Worm (Caenorhabditis elegans) whole organism, L4 larva: ENCODE results near the gene mml-1.

Source experiments
- T20F7.1 ChIP-seq: fragments of 200-800 bp; sonication (Bioruptor generic); optimal IDR thresholded peaks from 2 replicates; lab custom pipeline; 2018; ENCODE audit warnings: mild to moderate bottlenecking, missing genetic modification characterization, missing compliant biosample characterization
- ZK546.5 ChIP-seq, 2 experiments: sonication (generic microtip); optimal IDR thresholded peaks; 2 replicates each; lab custom pipeline; 2017; ENCODE audit warnings: missing biosample characterization in 2 of 2, missing genetic modification characterization in 2 of 2
- ceh-28 ChIP-seq: fragments of 150-350 bp; optimal IDR thresholded peaks from 2 replicates; lab custom pipeline; 2014; ENCODE audit warnings: missing biosample characterization, missing genetic modification reagents, missing genetic modification characterization
- daf-19 ChIP-seq: fragments of 200-800 bp; sonication (Bioruptor generic); conservative IDR thresholded peaks from 2 replicates; pipeline ENCODE4 v1.3.6; 2022; ENCODE audit warnings: missing genetic modification characterization, missing compliant biosample characterization
- fos-1 ChIP-seq: fragments of 150-350 bp; optimal IDR thresholded peaks from 2 replicates; lab custom pipeline; 2014; ENCODE audit warnings: missing biosample characterization, missing genetic modification characterization
- jun-1 ChIP-seq: fragments of 150-350 bp; optimal IDR thresholded peaks from 2 replicates; lab custom pipeline; 2014; ENCODE audit warnings: missing biosample characterization, missing genetic modification reagents, missing genetic modification characterization
- mxl-2 ChIP-seq: fragments of 200-800 bp; sonication (Bioruptor generic); conservative IDR thresholded peaks from 2 replicates; pipeline ENCODE4 v1.3.6; 2022; ENCODE audit warnings: missing genetic modification reagents, missing genetic modification characterization, missing compliant biosample characterization
- nhr-237 ChIP-seq: sonication (generic microtip); optimal IDR thresholded peaks from 2 replicates; lab custom pipeline; 2017; ENCODE audit warnings: missing biosample characterization, missing genetic modification characterization

- TF ChIP-seq nhr-237 (tag; lab: Kevin White, UChicago) (no peak), jun-1 (tag; lab: Kevin White, UChicago) (no peak), ZK546.5 (tag; optimal IDR thresholded peaks at IDR 0.05; lab: Kevin White, UChicago) (no peak), daf-19 (GFP tag; lab: Robert Waterston, UW) (no peak), fos-1 (tag; lab: Kevin White, UChicago) (no peak), ceh-28 (tag; lab: Kevin White, UChicago) (no peak), T20F7.1 (no peak), mxl-2 (GFP tag; lab: Robert Waterston, UW) (no peak)
Measured at ce11 chrIII:7349075-7349474, 25.5 kb downstream of the mml-1 start, which contains the start of gene gos-28.
